Fruit fly (Drosophila melanogaster) whole organism, prepupa: ENCODE results near the gene CG32647.

Experiments used
- Blimp-1 ChIP-seq: fragments of 200-800 bp; sonication (Bioruptor generic); optimal IDR thresholded peaks from 3 replicates; lab custom pipeline; 2017; ENCODE audit warnings: missing biosample characterization, missing genetic modification characterization, mild to moderate bottlenecking, moderate library complexity, missing genetic modification reagents
- CG10631 ChIP-seq: fragments of 200-800 bp; sonication (Bioruptor generic); optimal IDR thresholded peaks from 2 replicates; lab custom pipeline; 2016; ENCODE audit warnings: missing biosample characterization, missing genetic modification characterization
- CG10669 ChIP-seq: fragments of 200-800 bp; sonication (Bioruptor generic); optimal IDR thresholded peaks from 3 replicates; lab custom pipeline; 2018; ENCODE audit warnings: missing biosample characterization, mild to moderate bottlenecking, missing genetic modification characterization, moderate library complexity
- CG11762 ChIP-seq: fragments of 200-800 bp; sonication (Bioruptor generic); optimal IDR thresholded peaks from 3 replicates; lab custom pipeline; 2016; ENCODE audit warnings: missing biosample characterization, missing genetic modification characterization; ENCODE audit not compliant: insufficient read depth
- CG15336 ChIP-seq: fragments of 200-800 bp; sonication (Bioruptor generic); IDR thresholded peaks from 2 replicates; pipeline ENCODE4 v1.3.6; 2022; ENCODE audit warnings: missing biosample characterization, missing genetic modification characterization
- CG1621 ChIP-seq: fragments of 200-800 bp; sonication (Bioruptor generic); optimal IDR thresholded peaks from 3 replicates; lab custom pipeline; 2018; ENCODE audit warnings: missing biosample characterization, mild to moderate bottlenecking, missing genetic modification characterization
- CG6792 ChIP-seq: fragments of 200-800 bp; sonication (Bioruptor generic); optimal IDR thresholded peaks from 3 replicates; lab custom pipeline; 2016; ENCODE audit warnings: missing biosample characterization, missing genetic modification characterization
- CG6808 ChIP-seq: fragments of 200-800 bp; sonication (Bioruptor generic); optimal IDR thresholded peaks from 3 replicates; lab custom pipeline; 2017; ENCODE audit warnings: missing biosample characterization, missing genetic modification characterization, mild to moderate bottlenecking, moderate library complexity, missing genetic modification reagents
- CG6854 ChIP-seq: fragments of 200-800 bp; sonication (Bioruptor generic); optimal IDR thresholded peaks from 2 replicates; lab custom pipeline; 2017; ENCODE audit warnings: missing biosample characterization, mild to moderate bottlenecking, missing genetic modification characterization
- CG7368 ChIP-seq: fragments of 200-800 bp; sonication (Bioruptor generic); optimal IDR thresholded peaks from 3 replicates; lab custom pipeline; 2016; ENCODE audit warnings: missing biosample characterization, missing genetic modification characterization
- CG8119 ChIP-seq: fragments of 200-800 bp; sonication (Bioruptor generic); IDR thresholded peaks from 3 replicates; pipeline ENCODE4 v1.3.6; 2022; ENCODE audit warnings: missing biosample characterization, missing genetic modification characterization
- CG9139 ChIP-seq: fragments of 200-800 bp; sonication (Bioruptor generic); optimal IDR thresholded peaks from 3 replicates; lab custom pipeline; 2017; ENCODE audit warnings: missing biosample characterization, mild to moderate bottlenecking, missing genetic modification characterization
- Eip75B ChIP-seq: fragments of 200-800 bp; sonication (Bioruptor generic); optimal IDR thresholded peaks from 3 replicates; lab custom pipeline; 2016; ENCODE audit warnings: missing biosample characterization, missing genetic modification characterization
- Eip78C ChIP-seq: fragments of 200-800 bp; sonication (Bioruptor generic); peaks from one replicate; lab custom pipeline; 2016; ENCODE audit warnings: missing biosample characterization, missing genetic modification characterization
- Eip93F ChIP-seq: fragments of 200-800 bp; sonication (Bioruptor generic); optimal IDR thresholded peaks from 2 replicates; lab custom pipeline; 2016; ENCODE audit warnings: missing biosample characterization, mild to moderate bottlenecking, missing genetic modification characterization
- Gug ChIP-seq: fragments of 200-800 bp; sonication (Bioruptor generic); IDR thresholded peaks from 2 replicates; pipeline ENCODE4 v1.3.6; 2022; ENCODE audit warnings: missing biosample characterization, missing genetic modification characterization
- Hr4 ChIP-seq: fragments of 200-800 bp; sonication (Bioruptor generic); optimal IDR thresholded peaks from 3 replicates; lab custom pipeline; 2016; ENCODE audit warnings: missing biosample characterization, missing genetic modification characterization
- Met ChIP-seq: fragments of 200-800 bp; sonication (Bioruptor generic); optimal IDR thresholded peaks from 3 replicates; lab custom pipeline; 2016; ENCODE audit warnings: missing biosample characterization, missing genetic modification characterization
- OdsH ChIP-seq: fragments of 200-800 bp; sonication (Bioruptor generic); optimal IDR thresholded peaks from 3 replicates; lab custom pipeline; 2016; ENCODE audit warnings: missing biosample characterization, missing genetic modification characterization
- Sox102F ChIP-seq: fragments of 200-800 bp; sonication (Bioruptor generic); optimal IDR thresholded peaks from 2 replicates; lab custom pipeline; 2016; ENCODE audit warnings: missing biosample characterization, mild to moderate bottlenecking, missing genetic modification characterization
- Sox14 ChIP-seq: fragments of 200-800 bp; sonication (Bioruptor generic); optimal IDR thresholded peaks from 3 replicates; lab custom pipeline; 2016; ENCODE audit warnings: missing biosample characterization, missing genetic modification characterization
- Sox15 ChIP-seq: fragments of 200-800 bp; sonication (Bioruptor generic); optimal IDR thresholded peaks from 3 replicates; lab custom pipeline; 2016; ENCODE audit warnings: missing biosample characterization, missing genetic modification characterization
- cyc ChIP-seq: fragments of 200-800 bp; sonication (Bioruptor generic); optimal IDR thresholded peaks from 3 replicates; lab custom pipeline; 2016; ENCODE audit warnings: missing biosample characterization, missing genetic modification characterization
- dac ChIP-seq: fragments of 200-800 bp; sonication (Bioruptor generic); optimal IDR thresholded peaks from 2 replicates; lab custom pipeline; 2017; ENCODE audit warnings: missing biosample characterization, mild to moderate bottlenecking, missing genetic modification characterization
- dsx ChIP-seq: fragments of 200-800 bp; optimal IDR thresholded peaks from 3 replicates; lab custom pipeline; 2019; ENCODE audit warnings: missing biosample characterization, mild to moderate bottlenecking, missing genetic modification characterization, moderate library complexity; ENCODE audit not compliant: poor library complexity, severe bottlenecking
- eg ChIP-seq: fragments of 200-800 bp; sonication (Bioruptor generic); IDR thresholded peaks from 3 replicates; pipeline ENCODE4 v1.3.6; 2022; ENCODE audit warnings: missing biosample characterization, missing genetic modification characterization
- esn ChIP-seq: fragments of 200-800 bp; sonication (Bioruptor generic); optimal IDR thresholded peaks from 2 replicates; lab custom pipeline; 2016; ENCODE audit warnings: missing biosample characterization, mild to moderate bottlenecking, missing genetic modification characterization, moderate library complexity
- fd59A ChIP-seq: fragments of 200-800 bp; sonication (Bioruptor generic); optimal IDR thresholded peaks from 2 replicates; lab custom pipeline; 2017; ENCODE audit warnings: missing biosample characterization, mild to moderate bottlenecking, missing genetic modification characterization, missing genetic modification reagents
- fd85E ChIP-seq: fragments of 200-800 bp; sonication (Bioruptor generic); optimal IDR thresholded peaks from 3 replicates; lab custom pipeline; 2016; ENCODE audit warnings: missing biosample characterization, missing genetic modification characterization
- net ChIP-seq: fragments of 200-800 bp; sonication (Bioruptor generic); optimal IDR thresholded peaks from 3 replicates; lab custom pipeline; 2016; ENCODE audit warnings: missing biosample characterization, missing genetic modification characterization
- pdm3 ChIP-seq: fragments of 200-800 bp; sonication (Bioruptor generic); optimal IDR thresholded peaks from 3 replicates; lab custom pipeline; 2016; ENCODE audit warnings: missing biosample characterization, missing genetic modification characterization
- spab ChIP-seq: fragments of 200-800 bp; sonication (Bioruptor generic); optimal IDR thresholded peaks from 2 replicates; lab custom pipeline; 2017; ENCODE audit warnings: missing biosample characterization, mild to moderate bottlenecking, missing genetic modification characterization, missing genetic modification reagents
- ss ChIP-seq, 2 experiments: fragments of 200-800 bp; sonication (Bioruptor generic); optimal IDR thresholded peaks; 2 replicates in 1 of 2; 3 replicates in 1 of 2; lab custom pipeline; 2017 to 2018; ENCODE audit warnings: mild to moderate bottlenecking in 2 of 2, missing biosample characterization in 2 of 2, missing genetic modification characterization in 2 of 2, moderate library complexity in 1 of 2
- svp ChIP-seq: fragments of 200-800 bp; sonication (Bioruptor generic); peaks from one replicate; lab custom pipeline; 2016; ENCODE audit warnings: missing biosample characterization, missing genetic modification characterization
- vri ChIP-seq: fragments of 200-800 bp; sonication (Bioruptor generic); optimal IDR thresholded peaks from 3 replicates; lab custom pipeline; 2016; ENCODE audit warnings: missing biosample characterization, mild to moderate bottlenecking, missing genetic modification characterization

CG32647 gene

dm6 chrX:12734710-12735462 lies 49.9 kb downstream of the CG32647 start (continued):
- TF ChIP-seq CG8119 (GFP tag; lab: Robert Waterston, UW) (peak; percentile 91), Gug (GFP tag; lab: Robert Waterston, UW) (peak; percentile 45), CG1621 (tag; lab: Kevin White, UChicago) (peak; percentile 5), esn (GFP tag; lab: Kevin White, UChicago) (peak; percentile 80), dac (GFP tag; lab: Kevin White, UChicago) (no peak), CG11762 (GFP tag; lab: Kevin White, UChicago) (peak; percentile 90), vri (GFP tag; lab: Kevin White, UChicago) (peak; percentile 81), CG7368 (GFP tag; lab: Kevin White, UChicago) (peak; percentile 35), CG6854 (GFP tag; lab: Kevin White, UChicago) (peak; percentile 54), fd59A (GFP tag; lab: Kevin White, UChicago) (no peak), CG9139 (GFP tag; lab: Kevin White, UChicago) (peak; percentile 97), fd85E (GFP tag; lab: Kevin White, UChicago) (no peak), Sox14 (no peak), CG10631 (GFP tag; lab: Kevin White, UChicago) (peak; percentile 90), Eip75B (GFP tag; lab: Kevin White, UChicago) (no peak), svp (GFP tag; lab: Kevin White, UChicago) (peak; percentile 71), spab (peak; percentile 85), Hr4 (GFP tag; lab: Kevin White, UChicago) (peak; percentile 69), CG15336 (GFP tag; lab: Robert Waterston, UW) (peak; percentile 76), pdm3 (peak; percentile 69), CG10669 (GFP tag; lab: Kevin White, UChicago) (peak; percentile 80), Eip78C (GFP tag; lab: Kevin White, UChicago) (peak; percentile 89), cyc (peak; percentile 56), Sox102F (GFP tag; lab: Kevin White, UChicago) (peak; percentile 34), OdsH (GFP tag; lab: Kevin White, UChicago) (peak; percentile 88)

- TF ChIP-seq ss (GFP tag; optimal IDR thresholded peaks at IDR 0.05; lab: Kevin White, UChicago), result no peak
- peak; percentile 20; the same call in 1 of the 2 replicates for TF ChIP-seq Gug (GFP tag; lab: Robert Waterston, UW)
- TF ChIP-seq CG6854 (GFP tag; lab: Kevin White, UChicago), result no peak
- no peak for TF ChIP-seq Eip78C (GFP tag; lab: Kevin White, UChicago)
- TF ChIP-seq Eip93F (GFP tag; lab: Kevin White, UChicago), result peak; percentile 37
- no peak for TF ChIP-seq CG6792 (GFP tag; lab: Kevin White, UChicago)
- peak; percentile 12 for TF ChIP-seq Sox102F (GFP tag; lab: Kevin White, UChicago)
- no peak for TF ChIP-seq dsx (GFP tag; lab: Kevin White, UChicago)
- TF ChIP-seq eg, result no peak; the same call in 1 of the 3 replicates
- TF ChIP-seq Sox14, result peak; percentile 54
- no peak for TF ChIP-seq net (GFP tag; lab: Kevin White, UChicago)
- no peak for TF ChIP-seq CG6808
- peak; percentile 21 for TF ChIP-seq CG1621 (tag; lab: Kevin White, UChicago)
- TF ChIP-seq svp (GFP tag; lab: Kevin White, UChicago), result no peak
- TF ChIP-seq dac (GFP tag; lab: Kevin White, UChicago), result peak; percentile 23
- TF ChIP-seq OdsH (GFP tag; lab: Kevin White, UChicago), result no peak
- TF ChIP-seq Blimp-1 (GFP tag; lab: Kevin White, UChicago), result no peak
- peak; percentile 4 for TF ChIP-seq Met (GFP tag; lab: Kevin White, UChicago)
- TF ChIP-seq vri (GFP tag; lab: Kevin White, UChicago), result peak; percentile 33
- TF ChIP-seq Eip75B (GFP tag; lab: Kevin White, UChicago), result peak; percentile 48
Measured at dm6 chrX:12734354-12734709, 50.4 kb downstream of the CG32647 start.

- TF ChIP-seq Sox15 (GFP tag; lab: Kevin White, UChicago) (no peak), svp (GFP tag; lab: Kevin White, UChicago) (peak; percentile 60)
Measured at dm6 chrX:12733770-12734189, 51.0 kb downstream of the CG32647 start.
